Worm (Caenorhabditis elegans): Measurements from ENCODE around the gene hap-1.

- no peak for TF ChIP-seq flt-1 (GFP tag; IDR thresholded peaks at IDR 0.05)
- no peak for TF ChIP-seq ets-7 (tag; optimal IDR thresholded peaks at IDR 0.05)
- no peak for TF ChIP-seq ama-1 (optimal IDR thresholded peaks at IDR 0.05)
- no peak for TF ChIP-seq sea-1 (GFP tag; conservative IDR thresholded peaks at IDR 0.05)
- TF ChIP-seq hmbx-1 (tag; optimal IDR thresholded peaks at IDR 0.05) = no peak
- TF ChIP-seq F13C5.2 (tag; optimal IDR thresholded peaks at IDR 0.05) = no peak
- TF ChIP-seq tbx-37 (GFP tag; conservative IDR thresholded peaks at IDR 0.05) = no peak
- TF ChIP-seq tra-4 (tag; optimal IDR thresholded peaks at IDR 0.05) = no peak
Measured at ce11 chrIII:5222777-5223176, 41.0 kb upstream of the hap-1 start.

All from whole organism, early embryonic.